Fruit fly (Drosophila melanogaster) whole organism, wandering third instar larva: ENCODE data around the gene Mst89B.

Experiments used
- Abd-B ChIP-seq: fragments of >200 bp; optimal IDR thresholded peaks from 2 replicates; lab custom pipeline; 2017; ENCODE audit warnings: missing biosample characterization, missing genetic modification characterization
- CG32264 ChIP-seq: fragments of 200-800 bp; sonication (Bioruptor generic); optimal IDR thresholded peaks from 2 replicates; lab custom pipeline; 2016; ENCODE audit warnings: missing biosample characterization, missing genetic modification characterization
- CG9705 ChIP-seq: fragments of 200-800 bp; sonication (Bioruptor generic); optimal IDR thresholded peaks from 2 replicates; lab custom pipeline; 2018; ENCODE audit warnings: missing biosample characterization, mild to moderate bottlenecking, missing genetic modification characterization
- CrebA ChIP-seq: fragments of 200-800 bp; sonication (Bioruptor generic); optimal IDR thresholded peaks from 2 replicates; lab custom pipeline; 2016; ENCODE audit warnings: missing biosample characterization, mild to moderate bottlenecking, missing genetic modification characterization, borderline replicate concordance
- Dfd ChIP-seq: fragments of >200 bp; optimal IDR thresholded peaks from 2 replicates; lab custom pipeline; 2017; ENCODE audit warnings: missing biosample characterization, missing genetic modification characterization
- Dif ChIP-seq: fragments of 200-275, 200-300 bp; sonication (Bioruptor generic); optimal IDR thresholded peaks from 2 replicates; lab custom pipeline; 2018; ENCODE audit warnings: missing biosample characterization, missing genetic modification characterization; ENCODE audit not compliant: partially characterized antibody
- GATAd ChIP-seq: sonication (Bioruptor generic); optimal IDR thresholded peaks from 2 replicates; lab custom pipeline; 2016; ENCODE audit warnings: missing biosample characterization, missing genetic modification characterization
- HLH106 ChIP-seq: fragments of 200-800 bp; optimal IDR thresholded peaks from 3 replicates; lab custom pipeline; 2019; ENCODE audit warnings: missing biosample characterization, mild to moderate bottlenecking, missing genetic modification characterization, moderate library complexity
- Hnf4 ChIP-seq: fragments of 200-800 bp; sonication (Bioruptor generic); optimal IDR thresholded peaks from 2 replicates; lab custom pipeline; 2016; ENCODE audit warnings: missing biosample characterization, mild to moderate bottlenecking, missing genetic modification characterization
- Hr78 ChIP-seq: fragments of >200 bp; optimal IDR thresholded peaks from 2 replicates; lab custom pipeline; 2017; ENCODE audit warnings: missing biosample characterization, missing genetic modification characterization
- Hr83 ChIP-seq: fragments of 200-300 bp; sonication (Bioruptor generic); optimal IDR thresholded peaks from 2 replicates; lab custom pipeline; 2016; ENCODE audit warnings: missing biosample characterization, mild to moderate bottlenecking, missing genetic modification characterization, moderate library complexity; ENCODE audit not compliant: poor library complexity, severe bottlenecking
- Jra ChIP-seq: sonication (Bioruptor generic); optimal IDR thresholded peaks from 2 replicates; lab custom pipeline; 2016; ENCODE audit warnings: missing biosample characterization, missing genetic modification characterization
- Mio ChIP-seq: sonication (Bioruptor generic); optimal IDR thresholded peaks from 2 replicates; lab custom pipeline; 2016; ENCODE audit warnings: missing biosample characterization, missing genetic modification characterization
- Myc ChIP-seq: fragments of >200 bp; optimal IDR thresholded peaks from 2 replicates; lab custom pipeline; 2017
- N ChIP-seq: fragments of >200 bp; optimal IDR thresholded peaks from 2 replicates; lab custom pipeline; 2018; ENCODE audit warnings: missing biosample characterization, missing external identifiers, missing genetic modification characterization
- OdsH ChIP-seq: fragments of 200-800 bp; sonication (Bioruptor generic); optimal IDR thresholded peaks from 2 replicates; lab custom pipeline; 2016; ENCODE audit warnings: missing biosample characterization, mild to moderate bottlenecking, missing genetic modification characterization
- Rel ChIP-seq, 2 experiments: fragments of 200-800 bp; sonication (Bioruptor generic) in 1 of 2; optimal IDR thresholded peaks; 2 replicates in 1 of 2; 3 replicates in 1 of 2; lab custom pipeline; 2016 to 2019; ENCODE audit warnings: mild to moderate bottlenecking in 2 of 2, missing biosample characterization in 2 of 2, missing genetic modification characterization in 2 of 2, moderate library complexity in 1 of 2
- Sp1 ChIP-seq: fragments of 200-800 bp; sonication (Bioruptor generic); optimal IDR thresholded peaks from 3 replicates; lab custom pipeline; 2019; ENCODE audit warnings: missing biosample characterization, mild to moderate bottlenecking, missing genetic modification characterization, moderate library complexity
- Vsx2 ChIP-seq: fragments of 200-300, 225-300 bp; sonication (Bioruptor generic); optimal IDR thresholded peaks from 2 replicates; lab custom pipeline; 2018; ENCODE audit warnings: missing biosample characterization, missing genetic modification characterization; ENCODE audit not compliant: partially characterized antibody
- br ChIP-seq: fragments of 200-800 bp; sonication (Bioruptor generic); optimal IDR thresholded peaks from 2 replicates; lab custom pipeline; 2016; ENCODE audit warnings: missing biosample characterization, missing genetic modification characterization
- brk ChIP-seq: fragments of 200-800 bp; sonication (Bioruptor generic); optimal IDR thresholded peaks from 2 replicates; lab custom pipeline; 2016; ENCODE audit warnings: missing biosample characterization, mild to moderate bottlenecking, missing genetic modification characterization
- dl ChIP-seq, 2 experiments: fragments of 175-275, 200-275 bp in 1 of 2; fragments of 200-275 bp in 1 of 2; sonication (Bioruptor generic); optimal IDR thresholded peaks; lab custom pipeline; 2018; ENCODE audit warnings: mild to moderate bottlenecking in 2 of 2, missing biosample characterization in 2 of 2, missing genetic modification characterization in 2 of 2, moderate library complexity in 2 of 2; ENCODE audit not compliant: partially characterized antibody in 2 of 2, insufficient read depth in 1 of 2
- dmrt93B ChIP-seq: fragments of 200-800 bp; sonication (Bioruptor generic); optimal IDR thresholded peaks from 2 replicates; lab custom pipeline; 2018; ENCODE audit warnings: missing biosample characterization, mild to moderate bottlenecking, missing genetic modification characterization
- dsf ChIP-seq: sonication (Bioruptor generic); optimal IDR thresholded peaks from 2 replicates; lab custom pipeline; 2016; ENCODE audit warnings: missing biosample characterization, missing genetic modification characterization, borderline replicate concordance
- ey ChIP-seq: fragments of 200-800 bp; sonication (Bioruptor generic); optimal IDR thresholded peaks from 2 replicates; lab custom pipeline; 2016; ENCODE audit warnings: missing biosample characterization, missing genetic modification characterization
- foxo ChIP-seq, 2 experiments: fragments of 200-800 bp; sonication (Bioruptor generic); optimal IDR thresholded peaks; 2 replicates in 1 of 2; 3 replicates in 1 of 2; lab custom pipeline; 2016 to 2017; ENCODE audit warnings: missing biosample characterization in 2 of 2, missing genetic modification characterization in 2 of 2
- fru ChIP-seq: fragments of 200-800 bp; sonication (Bioruptor generic); optimal IDR thresholded peaks from 3 replicates; lab custom pipeline; 2016; ENCODE audit warnings: missing biosample characterization, mild to moderate bottlenecking, missing genetic modification characterization
- h ChIP-seq: fragments of 200-800 bp; sonication (Bioruptor generic); optimal IDR thresholded peaks from 3 replicates; lab custom pipeline; 2016; ENCODE audit warnings: missing biosample characterization, mild to moderate bottlenecking, missing genetic modification characterization
- jim ChIP-seq: fragments of 175-275, 200-325 bp; sonication (Bioruptor generic); optimal IDR thresholded peaks from 2 replicates; lab custom pipeline; 2016; ENCODE audit warnings: missing biosample characterization, mild to moderate bottlenecking, missing genetic modification characterization
- lola ChIP-seq: fragments of >200 bp; optimal IDR thresholded peaks from 2 replicates; lab custom pipeline; 2017; ENCODE audit warnings: missing biosample characterization, missing genetic modification characterization
- pan ChIP-seq: fragments of >200 bp; optimal IDR thresholded peaks from 2 replicates; lab custom pipeline; 2017
- psq ChIP-seq: fragments of 200-800 bp; sonication (Bioruptor generic); optimal IDR thresholded peaks from 3 replicates; lab custom pipeline; 2017; ENCODE audit warnings: missing biosample characterization, mild to moderate bottlenecking, missing genetic modification characterization, moderate library complexity
- rgr ChIP-seq: fragments of 200-800 bp; sonication (Bioruptor generic); optimal IDR thresholded peaks from 3 replicates; lab custom pipeline; 2016; ENCODE audit warnings: missing biosample characterization, mild to moderate bottlenecking, missing genetic modification characterization
- sage ChIP-seq: fragments of 200-800 bp; sonication (Bioruptor generic); optimal IDR thresholded peaks from 2 replicates; lab custom pipeline; 2016; ENCODE audit warnings: missing biosample characterization, mild to moderate bottlenecking, missing genetic modification characterization
- sv ChIP-seq: fragments of 200-800 bp; sonication (Bioruptor generic); optimal IDR thresholded peaks from 3 replicates; lab custom pipeline; 2016; ENCODE audit warnings: missing biosample characterization, missing genetic modification characterization
- tai ChIP-seq: sonication (Bioruptor generic); optimal IDR thresholded peaks from 2 replicates; lab custom pipeline; 2016; ENCODE audit warnings: missing biosample characterization, missing genetic modification characterization
- usp ChIP-seq: fragments of >200 bp; optimal IDR thresholded peaks from 2 replicates; lab custom pipeline; 2017; ENCODE audit warnings: missing biosample characterization, missing genetic modification characterization
- woc ChIP-seq: sonication (Bioruptor generic); optimal IDR thresholded peaks from 2 replicates; lab custom pipeline; 2016; ENCODE audit warnings: missing biosample characterization, mild to moderate bottlenecking, missing genetic modification characterization

Gene Mst89B

dm6 chr3R:16221359-16222299, 45.2 kb upstream of the Mst89B start:
- TF ChIP-seq CG9705: peak; percentile 23
- TF ChIP-seq OdsH (GFP tag; lab: Kevin White, UChicago): peak; percentile 76
- peak; percentile 85 for TF ChIP-seq HLH106 (tag; lab: Kevin White, UChicago)
- TF ChIP-seq psq (GFP tag; lab: Kevin White, UChicago): peak; percentile 89
- TF ChIP-seq N (GFP tag; lab: Kevin White, UChicago): peak; percentile 14
- no peak for TF ChIP-seq sage (GFP tag; lab: Kevin White, UChicago)
- peak; percentile 90 for TF ChIP-seq Sp1 (GFP tag; lab: Kevin White, UChicago)
- no peak for TF ChIP-seq Hr78
- TF ChIP-seq br (GFP tag; lab: Kevin White, UChicago): peak; percentile 37
- TF ChIP-seq foxo (GFP tag; optimal IDR thresholded peaks at IDR 0.05; lab: Kevin White, UChicago): peak in 1 of 2 experiments; percentile 83
- TF ChIP-seq sv (GFP tag; lab: Kevin White, UChicago): peak; percentile 67
- TF ChIP-seq h: peak; percentile 47
- peak; percentile 36 for TF ChIP-seq Hr83 (GFP tag; lab: Kevin White, UChicago)
- peak; percentile 85 for TF ChIP-seq dmrt93B (GFP tag; lab: Kevin White, UChicago)
- peak; percentile 74 for TF ChIP-seq Dfd (GFP tag; lab: Kevin White, UChicago)
- peak; percentile 33 for TF ChIP-seq ey (GFP tag; lab: Kevin White, UChicago)
- no peak for TF ChIP-seq dsf (GFP tag; lab: Kevin White, UChicago)
- no peak for TF ChIP-seq Dif (GFP tag; lab: Kevin White, UChicago)
- no peak for TF ChIP-seq Rel (GFP tag; optimal IDR thresholded peaks at IDR 0.05; lab: Kevin White, UChicago)
- TF ChIP-seq Rel (tag; optimal IDR thresholded peaks at IDR 0.05; lab: Kevin White, UChicago): no peak
- TF ChIP-seq jim: no peak
- no peak for TF ChIP-seq usp
- TF ChIP-seq woc (GFP tag; lab: Kevin White, UChicago): peak; percentile 7
- peak; percentile 80 for TF ChIP-seq rgr
- TF ChIP-seq fru (GFP tag; lab: Kevin White, UChicago): peak; percentile 34

dm6 chr3R:16222300-16222903, 44.4 kb upstream of the Mst89B start:
- TF ChIP-seq rgr: peak; percentile 92
- TF ChIP-seq dmrt93B (GFP tag; lab: Kevin White, UChicago): peak; percentile 92
- TF ChIP-seq foxo (GFP tag; optimal IDR thresholded peaks at IDR 0.05; lab: Kevin White, UChicago): peak; percentile 88 to 97
- peak; percentile 97 for TF ChIP-seq br (GFP tag; lab: Kevin White, UChicago)
- no peak for TF ChIP-seq pan (lab: Kevin White, UChicago)
- TF ChIP-seq jim: peak; percentile 34
- TF ChIP-seq ey (GFP tag; lab: Kevin White, UChicago): peak; percentile 98
- no peak for TF ChIP-seq Hr78
- TF ChIP-seq Dfd (GFP tag; lab: Kevin White, UChicago): no peak
- peak; percentile 95 for TF ChIP-seq OdsH (GFP tag; lab: Kevin White, UChicago)
- peak; percentile 93 for TF ChIP-seq Mio (GFP tag; lab: Kevin White, UChicago)
- peak; percentile 97 for TF ChIP-seq fru (GFP tag; lab: Kevin White, UChicago)
- TF ChIP-seq Sp1 (GFP tag; lab: Kevin White, UChicago): peak; percentile 94
- peak; percentile 94 for TF ChIP-seq brk (GFP tag; lab: Kevin White, UChicago)
- peak; percentile 86 for TF ChIP-seq Rel (GFP tag; optimal IDR thresholded peaks at IDR 0.05; lab: Kevin White, UChicago)
- TF ChIP-seq Rel (tag; optimal IDR thresholded peaks at IDR 0.05; lab: Kevin White, UChicago): peak; percentile 85
- no peak for TF ChIP-seq usp
- peak; percentile 98 for TF ChIP-seq sv (GFP tag; lab: Kevin White, UChicago)
- TF ChIP-seq lola (GFP tag; lab: Kevin White, UChicago): no peak
- peak; percentile 97 for TF ChIP-seq HLH106 (tag; lab: Kevin White, UChicago)
- peak; percentile 97 for TF ChIP-seq Hnf4 (GFP tag; lab: Kevin White, UChicago)
- TF ChIP-seq Vsx2 (GFP tag; lab: Kevin White, UChicago): no peak
- peak; percentile 87 for TF ChIP-seq CG9705
- TF ChIP-seq sage (GFP tag; lab: Kevin White, UChicago): peak; percentile 95
- peak; percentile 98 for TF ChIP-seq CG32264 (GFP tag; lab: Kevin White, UChicago)
- TF ChIP-seq Abd-B (GFP tag; lab: Kevin White, UChicago): no peak
- TF ChIP-seq GATAd (GFP tag; lab: Kevin White, UChicago): peak; percentile 89
- peak; percentile 80 for TF ChIP-seq Hr83 (GFP tag; lab: Kevin White, UChicago)
- TF ChIP-seq Myc: no peak
- peak; percentile 98 for TF ChIP-seq woc (GFP tag; lab: Kevin White, UChicago)
- peak; percentile 81 for TF ChIP-seq dsf (GFP tag; lab: Kevin White, UChicago)
- TF ChIP-seq tai: peak; percentile 95
- no peak for TF ChIP-seq Dif (GFP tag; lab: Kevin White, UChicago)
- TF ChIP-seq dl (GFP tag; optimal IDR thresholded peaks at IDR 0.05; lab: Kevin White, UChicago; ENCODE audit: insufficient read depth in 1 of 2, partially characterized antibody in 2 of 2): no peak
- peak; percentile 91 for TF ChIP-seq CrebA
- peak; percentile 83 for TF ChIP-seq psq (GFP tag; lab: Kevin White, UChicago)
- peak; percentile 92 for TF ChIP-seq Jra (GFP tag; lab: Kevin White, UChicago)
- TF ChIP-seq N (GFP tag; lab: Kevin White, UChicago): no peak
- peak; percentile 99 for TF ChIP-seq h
